Worm (Caenorhabditis elegans) whole organism, L2 larva: Measurements from ENCODE around the gene clec-143.

Experiments used
- C34F6.9 ChIP-seq: fragments of 150-350 bp; optimal IDR thresholded peaks from 2 replicates; lab custom pipeline; 2014; ENCODE audit warnings: missing biosample characterization, missing genetic modification characterization
- F13H6.1 ChIP-seq: sonication (generic microtip); optimal IDR thresholded peaks from 2 replicates; lab custom pipeline; 2016; ENCODE audit warnings: missing genetic modification characterization, missing compliant biosample characterization
- R02D3.7 ChIP-seq: fragments of 150-350 bp; optimal IDR thresholded peaks from 2 replicates; lab custom pipeline; 2014; ENCODE audit warnings: missing biosample characterization, missing genetic modification characterization
- Y55F3AM.14 ChIP-seq: fragments of 200-800 bp; sonication (Bioruptor generic); optimal IDR thresholded peaks from 2 replicates; lab custom pipeline; 2018; ENCODE audit warnings: mild to moderate bottlenecking, missing genetic modification characterization, missing compliant biosample characterization
- aly-2 ChIP-seq: fragments of 150-350 bp; optimal IDR thresholded peaks from 2 replicates; lab custom pipeline; 2014; ENCODE audit warnings: missing biosample characterization, missing genetic modification characterization
- ama-1 ChIP-seq: fragments of 150-350 bp; optimal IDR thresholded peaks from 2 replicates; lab custom pipeline; 2018; ENCODE audit warnings: inconsistent platforms
- blmp-1 ChIP-seq: sonication (generic microtip); optimal IDR thresholded peaks from 2 replicates; lab custom pipeline; 2017; ENCODE audit warnings: missing genetic modification characterization, mild to moderate bottlenecking, missing compliant biosample characterization, antibody characterized with exemption, moderate library complexity; ENCODE audit not compliant: insufficient read depth
- ceh-16 ChIP-seq: fragments of 150-350 bp; optimal IDR thresholded peaks from 2 replicates; lab custom pipeline; 2014; ENCODE audit warnings: missing biosample characterization, missing genetic modification characterization
- crh-2 ChIP-seq: sonication (generic microtip); optimal IDR thresholded peaks from 2 replicates; lab custom pipeline; 2017; ENCODE audit warnings: missing biosample characterization, missing genetic modification characterization
- egl-27 ChIP-seq: sonication (generic microtip); optimal IDR thresholded peaks from 3 replicates; lab custom pipeline; 2017; ENCODE audit warnings: missing biosample characterization, missing genetic modification reagents, missing genetic modification characterization
- elt-3 ChIP-seq: sonication (generic microtip); optimal IDR thresholded peaks from 2 replicates; lab custom pipeline; 2017; ENCODE audit warnings: missing biosample characterization, missing genetic modification characterization
- fos-1 ChIP-seq: fragments of 150-350 bp; optimal IDR thresholded peaks from 2 replicates; lab custom pipeline; 2014; ENCODE audit warnings: missing biosample characterization, missing genetic modification characterization
- lin-11 ChIP-seq: fragments of 150-350 bp; sonication (generic microtip); optimal IDR thresholded peaks from 2 replicates; lab custom pipeline; 2014; ENCODE audit warnings: missing biosample characterization, missing genetic modification characterization, inconsistent platforms, mixed read lengths
- lin-13 ChIP-seq: fragments of 150-350 bp; optimal IDR thresholded peaks from 2 replicates; lab custom pipeline; 2014; ENCODE audit warnings: missing biosample characterization, missing genetic modification reagents, missing genetic modification characterization
- lin-39 ChIP-seq: fragments of 150-350 bp; optimal IDR thresholded peaks from 2 replicates; lab custom pipeline; 2014; ENCODE audit warnings: missing biosample characterization, missing genetic modification reagents, missing genetic modification characterization
- lsy-2 ChIP-seq, 2 experiments: fragments of 150-350 bp in 1 of 2; sonication (generic microtip) in 1 of 2; optimal IDR thresholded peaks; 2 replicates each; lab custom pipeline; 2014 to 2017; ENCODE audit warnings: missing biosample characterization in 2 of 2, missing genetic modification characterization in 2 of 2
- mbf-1 ChIP-seq: sonication (generic microtip); optimal IDR thresholded peaks from 2 replicates; lab custom pipeline; 2017; ENCODE audit warnings: missing biosample characterization, missing genetic modification characterization
- mdl-1 ChIP-seq, 2 experiments: fragments of 150-350 bp in 1 of 2; sonication (generic microtip) in 1 of 2; optimal IDR thresholded peaks; 2 replicates each; lab custom pipeline; 2017; ENCODE audit warnings: missing biosample characterization in 2 of 2, missing genetic modification characterization in 2 of 2
- nhr-10 ChIP-seq: sonication (generic microtip); optimal IDR thresholded peaks from 2 replicates; lab custom pipeline; 2017; ENCODE audit warnings: missing biosample characterization, missing genetic modification characterization
- nhr-11 ChIP-seq: fragments of 150-350 bp; optimal IDR thresholded peaks from 2 replicates; lab custom pipeline; 2014; ENCODE audit warnings: missing biosample characterization, missing genetic modification characterization
- nhr-129 ChIP-seq: fragments of 150-350 bp; optimal IDR thresholded peaks from 2 replicates; lab custom pipeline; 2014; ENCODE audit warnings: missing biosample characterization, missing genetic modification characterization
- nhr-21 ChIP-seq: fragments of 150-350 bp; optimal IDR thresholded peaks from 2 replicates; lab custom pipeline; 2014; ENCODE audit warnings: missing biosample characterization, missing genetic modification characterization
- nhr-23 ChIP-seq: fragments of 150-350 bp; optimal IDR thresholded peaks from 2 replicates; lab custom pipeline; 2014; ENCODE audit warnings: missing biosample characterization, missing genetic modification reagents, missing genetic modification characterization
- nhr-25 ChIP-seq: fragments of 150-350 bp; sonication (generic microtip); optimal IDR thresholded peaks from 3 replicates; lab custom pipeline; 2014; ENCODE audit warnings: missing biosample characterization, missing genetic modification characterization
- nhr-77 ChIP-seq: fragments of 150-350 bp; optimal IDR thresholded peaks from 2 replicates; lab custom pipeline; 2014; ENCODE audit warnings: missing biosample characterization, missing genetic modification characterization
- sem-4 ChIP-seq: fragments of 150-350 bp; optimal IDR thresholded peaks from 2 replicates; lab custom pipeline; 2014; ENCODE audit warnings: missing biosample characterization, missing genetic modification reagents, missing genetic modification characterization
- sma-3 ChIP-seq: sonication (generic microtip); optimal IDR thresholded peaks from 2 replicates; lab custom pipeline; 2016; ENCODE audit warnings: missing genetic modification reagents, missing genetic modification characterization, missing compliant biosample characterization
- sma-9 ChIP-seq, 2 experiments: fragments of 150-350 bp in 1 of 2; sonication (generic microtip) in 1 of 2; optimal IDR thresholded peaks; 2 replicates each; lab custom pipeline; 2014 to 2016; ENCODE audit warnings: missing genetic modification characterization in 2 of 2, mild to moderate bottlenecking in 1 of 2, missing biosample characterization in 1 of 2, missing compliant biosample characterization in 1 of 2, missing genetic modification reagents in 1 of 2, moderate library complexity in 1 of 2
- snpc-4 ChIP-seq: fragments of 150-350 bp; optimal IDR thresholded peaks from 2 replicates; lab custom pipeline; 2014; ENCODE audit warnings: missing biosample characterization, missing genetic modification characterization
- unc-39 ChIP-seq: fragments of 150-350 bp; optimal IDR thresholded peaks from 2 replicates; lab custom pipeline; 2014; ENCODE audit warnings: missing biosample characterization, missing genetic modification characterization
- unc-62 ChIP-seq: fragments of 150-350 bp; optimal IDR thresholded peaks from 2 replicates; lab custom pipeline; 2014; ENCODE audit warnings: missing biosample characterization, missing genetic modification reagents, missing genetic modification characterization
- zag-1 ChIP-seq: fragments of 150-350 bp; optimal IDR thresholded peaks from 2 replicates; lab custom pipeline; 2014; ENCODE audit warnings: missing biosample characterization, missing genetic modification characterization
- ztf-1 ChIP-seq: fragments of 200-800 bp; sonication (Bioruptor generic); conservative IDR thresholded peaks from 2 replicates; pipeline ENCODE4 v1.3.6; 2022; ENCODE audit warnings: missing genetic modification characterization, missing compliant biosample characterization
- ztf-11 ChIP-seq: sonication (generic microtip); optimal IDR thresholded peaks from 2 replicates; lab custom pipeline; 2017; ENCODE audit warnings: missing biosample characterization, missing genetic modification characterization
- ztf-4 ChIP-seq: fragments of 150-350 bp; optimal IDR thresholded peaks from 2 replicates; lab custom pipeline; 2014; ENCODE audit warnings: missing biosample characterization, missing genetic modification characterization

clec-143 gene

ce11 chrII:10501578-10501977 is 31.5 kb upstream of the clec-143 start:
- TF ChIP-seq ztf-1 (GFP tag; lab: Robert Waterston, UW) (no peak), unc-62 (GFP tag; lab: Kevin White, UChicago) (no peak), lsy-2 (tag; optimal IDR thresholded peaks at IDR 0.05; lab: Kevin White, UChicago) (peak in 1 of 2 experiments; percentile 73), unc-39 (tag; lab: Kevin White, UChicago) (no peak), sma-3 (GFP tag; lab: Kevin White, UChicago) (peak; percentile 59), elt-3 (tag; lab: Kevin White, UChicago) (no peak), zag-1 (tag; lab: Kevin White, UChicago) (peak; percentile 51), ceh-16 (tag; lab: Kevin White, UChicago) (peak; percentile 44), nhr-21 (tag; lab: Kevin White, UChicago) (peak; percentile 75), lin-13 (GFP tag; lab: Kevin White, UChicago) (peak; percentile 25), nhr-23 (no peak), C34F6.9 (tag; lab: Kevin White, UChicago) (peak; percentile 60), nhr-129 (peak; percentile 66), sma-9 (GFP tag; optimal IDR thresholded peaks at IDR 0.05; lab: Kevin White, UChicago) (peak; percentile 82), sma-9 (tag; optimal IDR thresholded peaks at IDR 0.05; lab: Kevin White, UChicago) (no peak), fos-1 (tag; lab: Kevin White, UChicago) (peak; percentile 83), nhr-25 (tag; lab: Kevin White, UChicago) (peak; percentile 52), sem-4 (tag; lab: Kevin White, UChicago) (peak; percentile 83), egl-27 (tag; lab: Kevin White, UChicago) (peak; percentile 38), crh-2 (tag; lab: Kevin White, UChicago) (peak; percentile 51), Y55F3AM.14 (GFP tag; lab: Kevin White, UChicago) (no peak), blmp-1 (tag; lab: Kevin White, UChicago) (peak; percentile 95), nhr-77 (tag; lab: Kevin White, UChicago) (peak; percentile 3), ztf-11 (tag; lab: Kevin White, UChicago) (no peak), ama-1 (lab: Kevin White, UChicago) (no peak), F13H6.1 (tag; lab: Kevin White, UChicago) (peak; percentile 89), mdl-1 (tag; optimal IDR thresholded peaks at IDR 0.05; lab: Kevin White, UChicago) (peak; percentile 49 to 69), snpc-4 (tag; lab: Kevin White, UChicago) (no peak)

ce11 chrII:10500674-10501073 is 30.6 kb upstream of the clec-143 start:
- TF ChIP-seq blmp-1 (tag; lab: Kevin White, UChicago) (peak; percentile 55), lin-13 (GFP tag; lab: Kevin White, UChicago) (no peak), lsy-2 (tag; optimal IDR thresholded peaks at IDR 0.05; lab: Kevin White, UChicago) (no peak), ceh-16 (tag; lab: Kevin White, UChicago) (peak; percentile 32), mbf-1 (tag; lab: Kevin White, UChicago) (no peak), sma-9 (GFP tag; optimal IDR thresholded peaks at IDR 0.05; lab: Kevin White, UChicago) (peak; percentile 20), sma-9 (tag; optimal IDR thresholded peaks at IDR 0.05; lab: Kevin White, UChicago) (no peak), lin-39 (no peak), nhr-25 (tag; lab: Kevin White, UChicago) (peak; percentile 50), nhr-10 (tag; lab: Kevin White, UChicago) (no peak)
- TF ChIP-seq, all 48 proteins: peak for 4

- no peak for TF ChIP-seq nhr-11 (tag; lab: Kevin White, UChicago)
- no peak for TF ChIP-seq egl-27 (tag; lab: Kevin White, UChicago)
- no peak for TF ChIP-seq lsy-2 (tag; optimal IDR thresholded peaks at IDR 0.05; lab: Kevin White, UChicago)
- no peak for TF ChIP-seq ztf-4
- no peak for TF ChIP-seq zag-1 (tag; lab: Kevin White, UChicago)
- no peak for TF ChIP-seq lin-11 (tag; lab: Kevin White, UChicago)
- no peak for TF ChIP-seq aly-2 (tag; lab: Kevin White, UChicago)
- TF ChIP-seq blmp-1 (tag; lab: Kevin White, UChicago): no peak
- TF ChIP-seq ama-1 (lab: Kevin White, UChicago): no peak
- TF ChIP-seq nhr-129: no peak
- TF ChIP-seq sma-9 (GFP tag; optimal IDR thresholded peaks at IDR 0.05; lab: Kevin White, UChicago): no peak
- TF ChIP-seq sma-9 (tag; optimal IDR thresholded peaks at IDR 0.05; lab: Kevin White, UChicago): no peak
- TF ChIP-seq lin-13 (GFP tag; lab: Kevin White, UChicago): no peak
- no peak for TF ChIP-seq R02D3.7 (tag; lab: Kevin White, UChicago)
Measured at ce11 chrII:10495912-10496311, 25.8 kb upstream of the clec-143 start, which contains the start of gene ZK666.12. ZK666.12 (plus strand) TSS chrII:10496212.
